Worm (Caenorhabditis elegans) whole organism, mixed stage, embryonic: ENCODE results near the gene pap-1.

ENCODE experiments used
- bed-3 ChIP-seq: fragments of 200-800 bp; sonication (Bioruptor generic); optimal IDR thresholded peaks from 3 replicates; lab custom pipeline; 2018; ENCODE audit warnings: mild to moderate bottlenecking, missing genetic modification characterization, moderate library complexity, missing compliant biosample characterization
- blmp-1 ChIP-seq: fragments of 150-350 bp; optimal IDR thresholded peaks from 2 replicates; lab custom pipeline; 2014; ENCODE audit warnings: missing biosample characterization, missing genetic modification characterization
- ceh-43 ChIP-seq: fragments of 200-800 bp; sonication (Bioruptor generic); optimal IDR thresholded peaks from 2 replicates; lab custom pipeline; 2018; ENCODE audit warnings: mild to moderate bottlenecking, missing genetic modification characterization, moderate library complexity, missing compliant biosample characterization
- ces-1 ChIP-seq: fragments of 150-350 bp; optimal IDR thresholded peaks from 2 replicates; lab custom pipeline; 2014; ENCODE audit warnings: missing biosample characterization, missing genetic modification reagents, missing genetic modification characterization
- cnd-1 ChIP-seq: fragments of 200-800 bp; sonication (Bioruptor generic); optimal IDR thresholded peaks from 2 replicates; lab custom pipeline; 2018; ENCODE audit warnings: mild to moderate bottlenecking, missing genetic modification characterization, missing compliant biosample characterization
- elt-1 ChIP-seq: sonication (generic microtip); optimal IDR thresholded peaks from 2 replicates; lab custom pipeline; 2017; ENCODE audit warnings: missing genetic modification characterization, mild to moderate bottlenecking, missing compliant biosample characterization, antibody characterized with exemption, moderate library complexity, borderline replicate concordance; ENCODE audit not compliant: insufficient read depth
- elt-3 ChIP-seq: fragments of 150-350 bp; optimal IDR thresholded peaks from 2 replicates; lab custom pipeline; 2014; ENCODE audit warnings: missing biosample characterization, missing genetic modification characterization
- flh-1 ChIP-seq: fragments of 200-800 bp; sonication (Bioruptor generic); optimal IDR thresholded peaks from 2 replicates; lab custom pipeline; 2018; ENCODE audit warnings: mild to moderate bottlenecking, missing genetic modification characterization, moderate library complexity, missing compliant biosample characterization
- ham-2 ChIP-seq: fragments of 200-800 bp; sonication (Bioruptor generic); optimal IDR thresholded peaks from 2 replicates; lab custom pipeline; 2018; ENCODE audit warnings: mild to moderate bottlenecking, missing genetic modification characterization, missing compliant biosample characterization
- lin-13 ChIP-seq: fragments of 150-350 bp; optimal IDR thresholded peaks from 2 replicates; lab custom pipeline; 2014; ENCODE audit warnings: missing biosample characterization, missing genetic modification characterization
- lin-32 ChIP-seq: fragments of 200-800 bp; sonication (Bioruptor generic); optimal IDR thresholded peaks from 2 replicates; lab custom pipeline; 2018; ENCODE audit warnings: mild to moderate bottlenecking, missing genetic modification characterization, missing compliant biosample characterization
- lsy-2 ChIP-seq: fragments of 150-350 bp; optimal IDR thresholded peaks from 2 replicates; lab custom pipeline; 2014; ENCODE audit warnings: missing biosample characterization, missing genetic modification characterization
- mep-1 ChIP-seq: fragments of 150-350 bp; optimal IDR thresholded peaks from 2 replicates; lab custom pipeline; 2017; ENCODE audit warnings: missing biosample characterization, missing genetic modification reagents, missing genetic modification characterization, inconsistent platforms
- mls-2 ChIP-seq: sonication (generic microtip); optimal IDR thresholded peaks from 2 replicates; lab custom pipeline; 2016; ENCODE audit warnings: mild to moderate bottlenecking, missing genetic modification characterization, moderate library complexity, missing compliant biosample characterization
- nhr-12 ChIP-seq: fragments of 150-350 bp; optimal IDR thresholded peaks from 2 replicates; lab custom pipeline; 2014; ENCODE audit warnings: missing biosample characterization, missing genetic modification characterization
- nhr-2 ChIP-seq: fragments of 150-350 bp; optimal IDR thresholded peaks from 2 replicates; lab custom pipeline; 2014; ENCODE audit warnings: missing biosample characterization, missing genetic modification characterization
- nhr-28 ChIP-seq: fragments of 150-350 bp; optimal IDR thresholded peaks from 2 replicates; lab custom pipeline; 2014; ENCODE audit warnings: missing biosample characterization, missing genetic modification characterization
- sem-2 ChIP-seq: fragments of 200-800 bp; sonication (Bioruptor generic); optimal IDR thresholded peaks from 2 replicates; lab custom pipeline; 2018; ENCODE audit warnings: mild to moderate bottlenecking, missing genetic modification characterization, missing compliant biosample characterization
- snpc-4 ChIP-seq: fragments of 150-350 bp; optimal IDR thresholded peaks from 2 replicates; lab custom pipeline; 2014; ENCODE audit warnings: missing biosample characterization, missing genetic modification characterization
- sptf-1 ChIP-seq: sonication (generic microtip); optimal IDR thresholded peaks from 2 replicates; lab custom pipeline; 2017; ENCODE audit warnings: mild to moderate bottlenecking, missing genetic modification characterization, moderate library complexity, missing compliant biosample characterization
- tbx-8 ChIP-seq: fragments of 200-800 bp; sonication (Bioruptor generic); optimal IDR thresholded peaks from 2 replicates; lab custom pipeline; 2018; ENCODE audit warnings: mild to moderate bottlenecking, missing genetic modification characterization, moderate library complexity, missing compliant biosample characterization
- unc-120 ChIP-seq: sonication (generic microtip); optimal IDR thresholded peaks from 2 replicates; lab custom pipeline; 2017; ENCODE audit warnings: missing genetic modification characterization, missing compliant biosample characterization; ENCODE audit not compliant: poor library complexity, severe bottlenecking
- unc-39 ChIP-seq: fragments of 150-350 bp; optimal IDR thresholded peaks from 2 replicates; lab custom pipeline; 2014; ENCODE audit warnings: missing biosample characterization, missing genetic modification characterization
- zip-8 ChIP-seq: fragments of 150-350 bp; optimal IDR thresholded peaks from 2 replicates; lab custom pipeline; 2014; ENCODE audit warnings: missing biosample characterization, missing genetic modification characterization
- ztf-11 ChIP-seq: fragments of 150-350 bp; optimal IDR thresholded peaks from 2 replicates; lab custom pipeline; 2014; ENCODE audit warnings: missing biosample characterization, missing genetic modification characterization

pap-1 gene

DNA sequence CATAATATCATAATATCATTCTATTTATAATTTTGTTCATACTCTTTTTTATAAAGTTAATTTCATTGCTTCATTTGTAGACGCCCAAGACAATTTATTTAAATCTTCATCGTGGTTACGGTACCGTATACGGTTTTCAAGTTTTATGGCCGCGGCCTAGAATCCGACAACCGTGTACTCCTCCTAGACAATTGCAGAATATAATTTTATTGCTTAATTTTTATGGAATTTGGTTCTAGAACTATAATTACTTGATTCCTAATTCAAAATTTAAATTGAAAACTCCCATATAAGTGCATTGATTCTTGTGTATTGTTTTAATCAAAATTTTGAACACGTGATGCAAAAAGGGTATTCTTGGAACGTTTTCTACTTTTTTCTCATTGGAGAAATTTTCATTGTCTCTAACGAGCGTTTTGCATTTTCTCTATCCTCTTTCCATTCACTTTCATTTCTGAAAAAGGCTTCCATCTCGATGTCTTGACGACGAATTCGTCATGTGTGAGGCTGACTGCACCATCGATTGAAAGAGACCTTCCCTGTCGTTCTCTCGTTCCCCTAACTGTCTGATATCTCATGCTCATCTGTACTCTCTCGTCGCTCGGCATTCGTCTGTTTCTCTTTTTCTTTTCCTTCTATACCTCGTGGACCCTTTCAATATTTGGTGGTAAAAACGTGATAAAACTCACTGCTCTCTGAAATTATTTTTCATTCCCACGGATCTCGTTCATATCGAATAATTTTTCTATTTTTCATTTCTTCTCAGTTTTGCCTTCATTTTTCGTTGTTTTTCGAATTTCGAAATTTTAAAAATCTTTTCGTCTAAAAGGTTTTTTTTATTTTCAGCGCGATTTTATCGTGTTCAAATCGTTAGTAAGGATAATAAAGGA lies at the start of gene pap-1:
TSS of gene pap-1 (plus strand) at position 840 of the 890 bp plus-strand sequence.
- TF ChIP-seq lsy-2 (tag; lab: Kevin White, UChicago) (peak; percentile 61), unc-120 (tag; lab: Kevin White, UChicago) (peak; percentile 8), cnd-1 (tag; lab: Kevin White, UChicago) (no peak)

DNA sequence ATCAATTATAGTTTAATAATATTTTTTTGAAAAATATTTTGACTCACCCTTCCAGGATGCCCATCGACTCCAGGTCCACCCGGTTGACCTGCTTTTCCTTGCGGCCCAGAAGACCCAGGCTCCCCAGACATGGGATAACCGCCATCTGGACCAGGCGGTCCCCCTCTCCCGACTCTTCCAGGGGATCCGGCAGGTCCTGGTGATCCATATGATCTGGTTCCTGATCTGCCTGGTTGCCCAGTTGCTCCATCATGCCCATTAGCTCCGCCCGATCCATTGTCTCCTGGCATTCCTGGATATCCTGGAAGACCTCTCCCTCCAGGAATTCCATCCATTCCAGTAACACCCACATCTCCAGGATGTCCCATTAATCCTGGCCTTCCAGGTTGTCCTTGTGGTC lies 48.1 kb upstream of the pap-1 start:
- TF ChIP-seq bed-3 (GFP tag; lab: Kevin White, UChicago) = no peak
- no peak for TF ChIP-seq nhr-28 (tag; lab: Kevin White, UChicago)
- TF ChIP-seq mls-2 (tag; lab: Kevin White, UChicago) = no peak
- no peak for TF ChIP-seq lin-32
- TF ChIP-seq, all 35 proteins: peak for 0

DNA sequence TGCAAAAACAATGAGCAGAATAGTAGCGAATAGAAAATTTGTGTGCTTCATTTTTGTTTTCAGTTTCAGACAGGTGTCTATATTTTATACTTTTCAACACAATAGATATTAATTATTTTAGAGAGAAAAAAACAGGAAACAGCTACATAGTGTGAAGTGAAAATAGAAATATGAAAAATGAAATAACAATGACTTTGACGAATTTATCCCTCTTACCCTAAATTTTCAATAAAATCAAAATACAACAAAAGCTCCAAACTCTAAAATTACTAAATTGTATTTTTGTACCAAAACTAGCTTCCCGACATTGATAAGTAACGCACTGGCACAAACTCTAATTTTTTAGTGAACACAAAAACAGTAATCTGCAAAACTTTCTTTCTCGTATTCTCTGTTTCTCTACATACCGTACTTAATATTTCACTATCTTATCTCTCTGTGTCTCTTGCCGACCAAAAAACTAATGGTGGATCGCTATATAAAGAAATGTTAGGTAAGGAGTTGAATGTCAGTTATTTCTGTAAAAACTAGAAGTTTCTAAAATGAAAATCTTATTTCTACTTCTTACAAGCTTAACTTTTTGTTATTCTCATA lies 46.5 kb upstream of the pap-1 start, which contains the start of the genes col-151 and ugt-1:
TSS of gene col-151 (minus strand) at position 51 of the 594 bp plus-strand sequence.
TSS of gene ugt-1 (plus strand) at position 491 of the 594 bp plus-strand sequence.
- no peak for TF ChIP-seq sem-2 (GFP tag; lab: Kevin White, UChicago)

DNA sequence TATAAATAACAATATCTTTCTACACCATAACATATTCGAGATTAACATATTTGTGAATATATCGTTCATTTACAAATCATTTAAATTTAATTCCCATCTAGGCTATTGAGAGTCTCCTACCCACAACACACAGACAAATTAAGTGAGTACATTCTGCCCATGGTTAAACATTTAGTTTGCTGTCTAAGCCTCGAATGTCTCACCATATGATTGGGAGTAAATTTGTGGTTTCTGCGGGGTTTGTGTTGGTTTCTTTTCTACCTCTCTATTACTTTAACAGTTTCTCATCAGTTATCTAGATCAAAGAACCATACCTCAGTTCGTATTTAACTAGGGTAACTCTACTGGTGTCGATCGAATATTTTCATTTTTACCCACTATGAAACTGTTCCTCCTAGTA lies 43.3 kb upstream of the pap-1 start, which contains the start of gene ugt-2:
TSS of gene ugt-2 (plus strand) at position 371 of the 400 bp plus-strand sequence.
- TF ChIP-seq zip-8 = no peak
- TF ChIP-seq, all 35 proteins: peak for 0

DNA sequence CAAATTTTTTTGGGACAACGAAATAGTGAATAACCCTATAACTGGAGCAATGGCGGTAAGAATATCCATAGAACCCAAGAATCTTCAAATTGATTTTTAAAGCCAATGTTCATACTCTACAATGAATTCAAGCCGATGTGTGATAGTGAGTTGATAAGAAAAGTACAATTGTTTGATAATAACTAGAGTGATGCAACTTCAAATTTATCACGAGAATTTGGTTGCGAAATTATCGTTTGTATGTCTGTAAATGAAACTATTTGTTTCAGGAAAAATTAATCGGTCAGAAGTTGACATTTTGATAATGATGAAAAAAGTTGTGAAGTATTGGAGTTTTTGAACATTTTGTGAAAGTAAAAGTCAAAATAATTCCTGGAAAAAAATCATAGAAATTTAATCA lies 42.5 kb upstream of the pap-1 start:
- TF ChIP-seq mep-1 (tag; lab: Kevin White, UChicago) (no peak), lin-13 (tag; lab: Kevin White, UChicago) (no peak), nhr-12 (tag; lab: Kevin White, UChicago) (no peak), zip-8 (no peak), nhr-2 (tag; lab: Kevin White, UChicago) (no peak), lin-32 (no peak), ham-2 (GFP tag; lab: Kevin White, UChicago) (no peak), bed-3 (GFP tag; lab: Kevin White, UChicago) (no peak), unc-39 (tag; lab: Kevin White, UChicago) (no peak), blmp-1 (tag; lab: Kevin White, UChicago) (no peak), sem-2 (GFP tag; lab: Kevin White, UChicago) (no peak), lsy-2 (tag; lab: Kevin White, UChicago) (no peak)

DNA sequence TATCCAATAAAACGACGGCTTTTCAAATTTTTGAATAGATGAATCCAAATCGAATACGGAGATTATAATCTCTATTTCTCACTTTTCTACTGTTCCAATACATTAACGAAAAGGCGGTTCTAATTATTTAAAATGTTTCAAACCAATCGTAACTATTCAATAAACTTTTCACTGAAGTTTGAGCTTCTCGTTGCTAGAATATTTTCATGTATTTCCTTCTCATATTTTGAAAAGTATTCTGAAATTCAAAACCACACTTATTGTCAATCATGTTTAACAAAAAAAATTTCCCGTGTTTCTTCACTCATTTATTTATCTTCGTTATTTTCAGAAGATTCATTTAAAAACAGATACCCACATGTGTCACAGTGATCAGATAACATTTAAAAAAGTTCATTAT lies 39.0 kb upstream of the pap-1 start, which contains the start of gene F15H10.8:
TSS of gene F15H10.8 (minus strand) at position 101 of the 400 bp plus-strand sequence.
- TF ChIP-seq cnd-1 (tag; lab: Kevin White, UChicago) = no peak
- TF ChIP-seq flh-1 (GFP tag; lab: Kevin White, UChicago) = no peak
- no peak for TF ChIP-seq mls-2 (tag; lab: Kevin White, UChicago)
- TF ChIP-seq zip-8 = no peak
- TF ChIP-seq sptf-1 = no peak
- TF ChIP-seq nhr-2 (tag; lab: Kevin White, UChicago) = no peak

DNA sequence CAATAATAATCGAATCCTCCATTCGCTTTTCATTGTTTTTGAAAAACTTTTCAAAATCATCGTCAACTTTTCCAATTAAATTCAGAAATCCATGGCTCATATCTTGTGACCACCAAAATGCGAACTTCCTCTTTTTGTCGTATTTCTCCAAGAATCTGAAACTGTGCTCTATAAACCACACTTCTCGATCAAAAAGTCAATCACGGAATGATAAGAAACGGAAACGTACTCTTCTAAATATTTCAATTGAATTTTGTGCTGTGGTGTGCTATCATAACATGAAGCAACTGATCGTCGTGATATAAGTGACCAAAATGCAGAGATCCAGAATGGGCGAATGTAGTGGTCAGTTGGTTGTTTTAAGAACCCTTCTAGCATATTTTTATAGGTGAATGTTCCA lies 37.1 kb upstream of the pap-1 start:
- TF ChIP-seq ztf-11 (tag; lab: Kevin White, UChicago) = no peak
- TF ChIP-seq lsy-2 (tag; lab: Kevin White, UChicago) = no peak
- no peak for TF ChIP-seq zip-8
- TF ChIP-seq mep-1 (tag; lab: Kevin White, UChicago) = no peak
- no peak for TF ChIP-seq ceh-43 (GFP tag; lab: Kevin White, UChicago)
- TF ChIP-seq nhr-28 (tag; lab: Kevin White, UChicago) = no peak
- TF ChIP-seq elt-1 (tag; lab: Kevin White, UChicago) = no peak
- no peak for TF ChIP-seq elt-3 (tag; lab: Kevin White, UChicago)
- TF ChIP-seq sem-2 (GFP tag; lab: Kevin White, UChicago) = no peak
- TF ChIP-seq nhr-2 (tag; lab: Kevin White, UChicago) = no peak
- no peak for TF ChIP-seq bed-3 (GFP tag; lab: Kevin White, UChicago)
- no peak for TF ChIP-seq ces-1 (GFP tag; lab: Kevin White, UChicago)
- no peak for TF ChIP-seq lin-32
- TF ChIP-seq cnd-1 (tag; lab: Kevin White, UChicago) = no peak
- no peak for TF ChIP-seq blmp-1 (tag; lab: Kevin White, UChicago)
- no peak for TF ChIP-seq sptf-1
- TF ChIP-seq unc-39 (tag; lab: Kevin White, UChicago) = no peak
- TF ChIP-seq tbx-8 = no peak
- no peak for TF ChIP-seq snpc-4 (tag; lab: Kevin White, UChicago)
